Worm (Caenorhabditis elegans) whole organism, mixed stage, embryonic: ENCODE data around the gene ndnf-1.

ENCODE experiments used
- M03D4.4 ChIP-seq: sonication (generic microtip); optimal IDR thresholded peaks from 2 replicates; lab custom pipeline; 2017; ENCODE audit warnings: mild to moderate bottlenecking, missing genetic modification characterization, missing compliant biosample characterization
- bed-3 ChIP-seq: fragments of 200-800 bp; sonication (Bioruptor generic); optimal IDR thresholded peaks from 3 replicates; lab custom pipeline; 2018; ENCODE audit warnings: mild to moderate bottlenecking, missing genetic modification characterization, moderate library complexity, missing compliant biosample characterization
- ceh-39 ChIP-seq: fragments of 150-350 bp; optimal IDR thresholded peaks from 2 replicates; lab custom pipeline; 2014; ENCODE audit warnings: missing biosample characterization, missing genetic modification characterization
- ceh-43 ChIP-seq: fragments of 200-800 bp; sonication (Bioruptor generic); optimal IDR thresholded peaks from 2 replicates; lab custom pipeline; 2018; ENCODE audit warnings: mild to moderate bottlenecking, missing genetic modification characterization, moderate library complexity, missing compliant biosample characterization
- ces-1 ChIP-seq: fragments of 150-350 bp; optimal IDR thresholded peaks from 2 replicates; lab custom pipeline; 2014; ENCODE audit warnings: missing biosample characterization, missing genetic modification reagents, missing genetic modification characterization
- cnd-1 ChIP-seq: fragments of 200-800 bp; sonication (Bioruptor generic); optimal IDR thresholded peaks from 2 replicates; lab custom pipeline; 2018; ENCODE audit warnings: mild to moderate bottlenecking, missing genetic modification characterization, missing compliant biosample characterization
- elt-1 ChIP-seq: sonication (generic microtip); optimal IDR thresholded peaks from 2 replicates; lab custom pipeline; 2017; ENCODE audit warnings: missing genetic modification characterization, mild to moderate bottlenecking, missing compliant biosample characterization, antibody characterized with exemption, moderate library complexity, borderline replicate concordance; ENCODE audit not compliant: insufficient read depth
- flh-1 ChIP-seq: fragments of 200-800 bp; sonication (Bioruptor generic); optimal IDR thresholded peaks from 2 replicates; lab custom pipeline; 2018; ENCODE audit warnings: mild to moderate bottlenecking, missing genetic modification characterization, moderate library complexity, missing compliant biosample characterization
- ham-2 ChIP-seq: fragments of 200-800 bp; sonication (Bioruptor generic); optimal IDR thresholded peaks from 2 replicates; lab custom pipeline; 2018; ENCODE audit warnings: mild to moderate bottlenecking, missing genetic modification characterization, missing compliant biosample characterization
- hlh-1 ChIP-seq: fragments of 150-350 bp; optimal IDR thresholded peaks from 2 replicates; lab custom pipeline; 2014; ENCODE audit warnings: missing biosample characterization, missing genetic modification reagents, missing genetic modification characterization
- lin-13 ChIP-seq: fragments of 150-350 bp; optimal IDR thresholded peaks from 2 replicates; lab custom pipeline; 2014; ENCODE audit warnings: missing biosample characterization, missing genetic modification characterization
- lin-32 ChIP-seq: fragments of 200-800 bp; sonication (Bioruptor generic); optimal IDR thresholded peaks from 2 replicates; lab custom pipeline; 2018; ENCODE audit warnings: mild to moderate bottlenecking, missing genetic modification characterization, missing compliant biosample characterization
- lsy-2 ChIP-seq: fragments of 150-350 bp; optimal IDR thresholded peaks from 2 replicates; lab custom pipeline; 2014; ENCODE audit warnings: missing biosample characterization, missing genetic modification characterization
- mab-5 ChIP-seq: fragments of 150-350 bp; optimal IDR thresholded peaks from 2 replicates; lab custom pipeline; 2014; ENCODE audit warnings: missing biosample characterization, missing genetic modification characterization
- mep-1 ChIP-seq: fragments of 150-350 bp; optimal IDR thresholded peaks from 2 replicates; lab custom pipeline; 2017; ENCODE audit warnings: missing biosample characterization, missing genetic modification reagents, missing genetic modification characterization, inconsistent platforms
- nhr-12 ChIP-seq: fragments of 150-350 bp; optimal IDR thresholded peaks from 2 replicates; lab custom pipeline; 2014; ENCODE audit warnings: missing biosample characterization, missing genetic modification characterization
- nhr-2 ChIP-seq: fragments of 150-350 bp; optimal IDR thresholded peaks from 2 replicates; lab custom pipeline; 2014; ENCODE audit warnings: missing biosample characterization, missing genetic modification characterization
- nhr-28 ChIP-seq: fragments of 150-350 bp; optimal IDR thresholded peaks from 2 replicates; lab custom pipeline; 2014; ENCODE audit warnings: missing biosample characterization, missing genetic modification characterization
- pha-4 ChIP-seq: fragments of 150-350 bp; optimal IDR thresholded peaks from 2 replicates; lab custom pipeline; 2018; ENCODE audit warnings: missing biosample characterization, missing genetic modification reagents, missing genetic modification characterization
- sem-2 ChIP-seq: fragments of 200-800 bp; sonication (Bioruptor generic); optimal IDR thresholded peaks from 2 replicates; lab custom pipeline; 2018; ENCODE audit warnings: mild to moderate bottlenecking, missing genetic modification characterization, missing compliant biosample characterization
- snpc-4 ChIP-seq: fragments of 150-350 bp; optimal IDR thresholded peaks from 2 replicates; lab custom pipeline; 2014; ENCODE audit warnings: missing biosample characterization, missing genetic modification characterization
- sptf-1 ChIP-seq: sonication (generic microtip); optimal IDR thresholded peaks from 2 replicates; lab custom pipeline; 2017; ENCODE audit warnings: mild to moderate bottlenecking, missing genetic modification characterization, moderate library complexity, missing compliant biosample characterization
- tbx-8 ChIP-seq: fragments of 200-800 bp; sonication (Bioruptor generic); optimal IDR thresholded peaks from 2 replicates; lab custom pipeline; 2018; ENCODE audit warnings: mild to moderate bottlenecking, missing genetic modification characterization, moderate library complexity, missing compliant biosample characterization
- unc-39 ChIP-seq: fragments of 150-350 bp; optimal IDR thresholded peaks from 2 replicates; lab custom pipeline; 2014; ENCODE audit warnings: missing biosample characterization, missing genetic modification characterization
- zip-8 ChIP-seq: fragments of 150-350 bp; optimal IDR thresholded peaks from 2 replicates; lab custom pipeline; 2014; ENCODE audit warnings: missing biosample characterization, missing genetic modification characterization
- ztf-11 ChIP-seq: fragments of 150-350 bp; optimal IDR thresholded peaks from 2 replicates; lab custom pipeline; 2014; ENCODE audit warnings: missing biosample characterization, missing genetic modification characterization

Gene ndnf-1

ce11 chrIV:3066834-3067233, 38.1 kb upstream of the ndnf-1 start, which contains the start of gene Y67D8C.7:
Gene Y67D8C.7 (minus strand): TSS chrIV:3066934.
- TF ChIP-seq tbx-8 (GFP tag; lab: Kevin White, UChicago) (no peak), hlh-1 (no peak), sptf-1 (tag; lab: Kevin White, UChicago) (no peak), nhr-2 (tag; lab: Kevin White, UChicago) (no peak), elt-1 (tag; lab: Kevin White, UChicago) (no peak), nhr-12 (tag; lab: Kevin White, UChicago) (no peak)
- TF ChIP-seq, all 35 proteins: peak for 0

- TF ChIP-seq bed-3 (GFP tag; lab: Kevin White, UChicago), result no peak
- TF ChIP-seq ham-2 (GFP tag; lab: Kevin White, UChicago), result no peak
- TF ChIP-seq flh-1 (GFP tag; lab: Kevin White, UChicago), result no peak
- no peak for TF ChIP-seq tbx-8 (GFP tag; lab: Kevin White, UChicago)
- TF ChIP-seq nhr-2 (tag; lab: Kevin White, UChicago), result no peak
- TF ChIP-seq ces-1 (GFP tag; lab: Kevin White, UChicago), result no peak
- no peak for TF ChIP-seq mep-1 (tag; lab: Kevin White, UChicago)
- TF ChIP-seq lin-13 (tag; lab: Kevin White, UChicago), result no peak
- TF ChIP-seq nhr-28, result no peak
- no peak for TF ChIP-seq ceh-39 (tag; lab: Kevin White, UChicago)
- TF ChIP-seq, all 35 proteins: peak for 0
Measured at ce11 chrIV:3062936-3063439, 34.2 kb upstream of the ndnf-1 start, which contains the start of gene Y67D8C.6. Gene Y67D8C.6 (minus strand): TSS chrIV:3063389.

- peak; percentile 1 for TF ChIP-seq lin-13 (tag; lab: Kevin White, UChicago)
- no peak for TF ChIP-seq ztf-11 (tag; lab: Kevin White, UChicago)
- TF ChIP-seq mep-1 (tag; lab: Kevin White, UChicago), result peak; percentile 31
- peak; percentile 7 for TF ChIP-seq ceh-39 (tag; lab: Kevin White, UChicago)
- no peak for TF ChIP-seq nhr-28
- TF ChIP-seq nhr-2 (tag; lab: Kevin White, UChicago), result no peak
- peak; percentile 53 for TF ChIP-seq lsy-2
Measured at ce11 chrIV:3055848-3056247, 27.1 kb upstream of the ndnf-1 start.

- TF ChIP-seq flh-1 (GFP tag; lab: Kevin White, UChicago), result no peak
- TF ChIP-seq ces-1 (GFP tag; lab: Kevin White, UChicago), result peak; percentile 4
- TF ChIP-seq sem-2, result no peak
- no peak for TF ChIP-seq nhr-28
- TF ChIP-seq lsy-2, result peak; percentile 44
- TF ChIP-seq snpc-4, result no peak
- peak; percentile 24 for TF ChIP-seq sptf-1 (tag; lab: Kevin White, UChicago)
- TF ChIP-seq lin-13 (tag; lab: Kevin White, UChicago), result no peak
- peak; percentile 69 for TF ChIP-seq ceh-43 (GFP tag; lab: Kevin White, UChicago)
- no peak for TF ChIP-seq mab-5
- TF ChIP-seq nhr-12 (tag; lab: Kevin White, UChicago), result no peak
- TF ChIP-seq nhr-2 (tag; lab: Kevin White, UChicago), result no peak
- no peak for TF ChIP-seq hlh-1
- TF ChIP-seq mep-1 (tag; lab: Kevin White, UChicago), result peak; percentile 1
Measured at ce11 chrIV:3055320-3055719, 26.6 kb upstream of the ndnf-1 start.

DNA sequence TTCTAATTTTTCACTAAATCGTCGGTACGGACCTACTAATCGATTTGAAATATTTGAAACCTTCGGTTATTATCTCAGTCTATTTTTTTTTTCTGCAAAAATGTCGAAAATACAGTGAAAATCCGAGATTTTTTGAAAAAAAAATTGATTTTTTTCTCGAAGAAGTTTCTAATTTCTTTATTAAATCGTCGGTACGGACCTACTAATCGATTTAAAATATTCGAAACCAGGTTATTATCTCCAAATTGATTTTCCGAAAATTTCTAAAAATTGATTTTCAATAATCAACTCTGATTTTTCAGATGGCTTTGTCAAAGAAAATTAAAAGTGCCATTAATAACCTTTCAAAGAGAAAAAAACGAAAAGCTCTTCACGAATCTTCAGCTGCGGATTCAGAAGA, 24.7 kb upstream of the ndnf-1 start, which contains the start of gene ivph-3:
TSS of gene ivph-3 (plus strand) at position 301 of the 400 bp plus-strand sequence.
- TF ChIP-seq ceh-39 (tag; lab: Kevin White, UChicago) (no peak), lsy-2 (no peak), lin-13 (tag; lab: Kevin White, UChicago) (no peak), M03D4.4 (tag; lab: Kevin White, UChicago) (no peak), cnd-1 (tag; lab: Kevin White, UChicago) (no peak), nhr-28 (no peak), ces-1 (GFP tag; lab: Kevin White, UChicago) (no peak), zip-8 (no peak), bed-3 (GFP tag; lab: Kevin White, UChicago) (no peak), snpc-4 (no peak), pha-4 (tag; lab: Kevin White, UChicago) (no peak), lin-32 (GFP tag; lab: Kevin White, UChicago) (no peak), ceh-43 (GFP tag; lab: Kevin White, UChicago) (no peak), unc-39 (tag; lab: Kevin White, UChicago) (no peak)
- TF ChIP-seq, all 35 proteins: peak for 0
